Worm (Caenorhabditis elegans): ENCODE measurements around the gene gst-30.

ce11 chrII:4934954-4935353, at the start of gene gst-30:
- TF ChIP-seq W03F9.2 (tag; optimal IDR thresholded peaks at IDR 0.05) (no peak), dao-5 (tag; optimal IDR thresholded peaks at IDR 0.05) (no peak)
